Worm (Caenorhabditis elegans): Measurements from ENCODE around the gene F27E5.9.

The F27E5.9 gene

DNA sequence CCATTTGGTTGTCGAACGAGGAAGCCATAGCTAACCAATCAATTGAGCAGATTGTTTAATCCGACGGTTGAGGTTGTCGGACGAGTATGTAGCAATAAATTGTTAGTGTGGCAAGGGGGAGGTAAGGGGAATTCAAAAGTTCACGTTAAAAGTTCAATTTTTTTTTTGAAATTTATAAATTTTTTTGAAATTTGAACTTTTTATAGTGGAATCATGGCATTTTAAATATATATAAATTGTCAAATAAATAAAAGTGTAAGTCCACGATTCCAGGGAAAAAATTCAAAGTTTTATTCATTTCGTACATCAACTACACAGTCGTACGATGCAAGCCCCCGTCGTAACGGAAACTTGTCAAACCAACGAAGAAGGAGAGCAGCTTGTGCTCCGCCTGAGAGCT is 26.4 kb upstream of the F27E5.9 start, which contains the start of the genes ZK945.7 and ZK945.8:
Gene ZK945.7 (minus strand): TSS at position 101 of the 400 bp plus-strand sequence.
Gene ZK945.8 (plus strand): TSS at position 275 of the 400 bp plus-strand sequence.
- TF ChIP-seq cog-1 (tag; optimal IDR thresholded peaks at IDR 0.05) (no peak), T22C8.4 (GFP tag; IDR thresholded peaks at IDR 0.05) (no peak), flt-1 (GFP tag; IDR thresholded peaks at IDR 0.05) (no peak), tab-1 (GFP tag; IDR thresholded peaks at IDR 0.05) (no peak), klf-2 (GFP tag; conservative IDR thresholded peaks at IDR 0.05) (no peak), ztf-29 (GFP tag; IDR thresholded peaks at IDR 0.05) (no peak)

DNA sequence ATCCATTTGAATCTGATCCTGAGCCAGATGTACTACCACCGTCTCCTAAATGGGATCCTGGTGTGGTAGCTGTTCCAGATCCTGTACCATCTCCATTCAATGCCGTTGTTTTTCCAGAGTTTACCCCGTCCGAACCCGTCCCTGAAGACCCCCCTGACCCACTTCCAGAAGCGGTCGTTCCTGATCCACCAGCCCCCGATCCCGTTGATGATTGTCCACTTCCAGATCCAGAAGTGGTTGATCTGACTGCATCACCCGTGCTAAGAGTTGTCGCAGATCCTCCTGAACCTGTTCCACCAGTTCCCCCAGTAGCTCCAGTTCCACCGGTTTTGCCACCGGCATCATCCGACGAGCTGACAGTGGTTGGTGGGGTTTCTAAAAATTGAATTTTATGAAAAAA is 18.1 kb upstream of the F27E5.9 start:
- TF ChIP-seq ztf-23 (GFP tag; IDR thresholded peaks at IDR 0.05): no peak
- no peak for TF ChIP-seq cog-1 (tag; optimal IDR thresholded peaks at IDR 0.05)
- TF ChIP-seq med-1 (GFP tag; optimal IDR thresholded peaks at IDR 0.05; ENCODE audit: insufficient read depth): no peak
- TF ChIP-seq ref-1 (GFP tag; conservative IDR thresholded peaks at IDR 0.05): no peak
- TF ChIP-seq flt-1 (GFP tag; IDR thresholded peaks at IDR 0.05): no peak
- TF ChIP-seq T22C8.4 (GFP tag; IDR thresholded peaks at IDR 0.05): no peak
- no peak for TF ChIP-seq klf-2 (GFP tag; conservative IDR thresholded peaks at IDR 0.05)
- no peak for TF ChIP-seq ztf-29 (GFP tag; IDR thresholded peaks at IDR 0.05)
- no peak for TF ChIP-seq tab-1 (GFP tag; IDR thresholded peaks at IDR 0.05)

DNA sequence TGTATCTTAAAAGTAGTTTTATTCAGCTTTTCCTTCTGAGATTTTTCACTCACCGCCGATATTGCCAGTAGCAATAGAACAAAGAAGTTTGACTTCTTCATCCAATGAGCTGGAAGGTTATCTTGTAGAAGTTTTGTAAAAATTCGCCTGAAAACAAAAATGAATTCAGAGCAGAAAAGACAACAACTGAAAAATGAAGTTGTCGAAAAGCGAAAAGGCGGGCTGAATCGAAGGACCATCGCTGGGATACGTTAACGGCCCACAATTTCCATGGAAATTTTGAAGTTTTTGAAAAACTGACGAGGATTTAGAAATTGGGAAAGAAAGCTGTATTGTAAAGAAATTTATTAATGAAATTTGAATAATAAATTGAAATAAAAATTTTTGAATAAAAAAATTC is 13.0 kb upstream of the F27E5.9 start, which contains the start of gene lov-1:
Gene lov-1 (minus strand): TSS at position 101 of the 400 bp plus-strand sequence.
- TF ChIP-seq flt-1 (GFP tag; IDR thresholded peaks at IDR 0.05) (no peak), T22C8.4 (GFP tag; IDR thresholded peaks at IDR 0.05) (no peak), ztf-29 (GFP tag; IDR thresholded peaks at IDR 0.05) (no peak), med-1 (GFP tag; optimal IDR thresholded peaks at IDR 0.05; ENCODE audit: insufficient read depth) (no peak), klf-2 (GFP tag; conservative IDR thresholded peaks at IDR 0.05) (no peak), cog-1 (tag; optimal IDR thresholded peaks at IDR 0.05) (no peak), ztf-23 (GFP tag; IDR thresholded peaks at IDR 0.05) (no peak), tab-1 (GFP tag; IDR thresholded peaks at IDR 0.05) (no peak), ref-1 (GFP tag; conservative IDR thresholded peaks at IDR 0.05) (no peak)

DNA sequence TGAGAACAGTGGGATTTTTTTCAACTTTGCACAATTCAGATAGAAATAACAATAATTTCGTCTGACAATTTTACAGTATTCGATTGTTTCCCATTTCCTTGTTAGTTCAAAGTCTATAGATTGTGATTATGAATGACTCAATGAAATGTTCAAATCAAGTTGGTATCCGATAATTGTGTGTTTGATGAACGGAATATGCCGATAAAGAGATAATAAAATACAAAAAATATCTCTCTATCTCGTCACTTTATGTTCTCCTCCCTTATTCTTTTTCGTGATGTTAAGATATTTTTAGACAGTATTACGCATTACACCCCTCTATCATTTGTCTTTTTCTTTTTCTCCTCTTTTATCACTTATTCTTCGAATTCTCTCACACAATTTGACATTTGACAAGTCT is 12.3 kb upstream of the F27E5.9 start, which contains the start of gene F27E5.7:
Gene F27E5.7 (plus strand): TSS at position 301 of the 400 bp plus-strand sequence.
- no peak for TF ChIP-seq ref-1 (GFP tag; conservative IDR thresholded peaks at IDR 0.05)
- no peak for TF ChIP-seq cog-1 (tag; optimal IDR thresholded peaks at IDR 0.05)
- TF ChIP-seq med-1 (GFP tag; optimal IDR thresholded peaks at IDR 0.05; ENCODE audit: insufficient read depth): no peak
- TF ChIP-seq ztf-29 (GFP tag; IDR thresholded peaks at IDR 0.05): no peak
- TF ChIP-seq T22C8.4 (GFP tag; IDR thresholded peaks at IDR 0.05): no peak
- TF ChIP-seq flt-1 (GFP tag; IDR thresholded peaks at IDR 0.05): no peak
- no peak for TF ChIP-seq tab-1 (GFP tag; IDR thresholded peaks at IDR 0.05)
- no peak for TF ChIP-seq ztf-23 (GFP tag; IDR thresholded peaks at IDR 0.05)
- TF ChIP-seq klf-2 (GFP tag; conservative IDR thresholded peaks at IDR 0.05): no peak

DNA sequence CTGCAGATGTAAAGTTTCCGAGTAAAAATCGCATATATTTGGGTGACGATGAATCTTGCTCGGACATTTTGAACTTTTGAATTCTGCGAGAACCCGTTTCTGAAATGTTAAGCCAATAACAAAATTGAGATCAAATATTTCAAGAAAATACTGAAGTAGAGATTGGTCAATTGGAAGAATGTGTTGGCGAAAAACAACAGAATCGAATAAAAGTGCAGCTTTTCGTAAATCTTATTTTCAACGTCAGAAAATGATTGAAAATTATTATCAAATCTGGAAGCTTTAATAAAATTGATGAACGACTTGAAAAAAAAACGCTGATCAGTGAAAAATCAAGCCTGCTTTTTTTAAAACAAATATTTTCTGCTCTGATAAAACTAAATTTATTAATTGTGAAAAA is 7.4 kb upstream of the F27E5.9 start, which contains the start of gene F27E5.8:
Gene F27E5.8 (minus strand): TSS at position 101 of the 400 bp plus-strand sequence.
- no peak for TF ChIP-seq klf-2 (GFP tag; conservative IDR thresholded peaks at IDR 0.05)
- TF ChIP-seq ztf-23 (GFP tag; IDR thresholded peaks at IDR 0.05): no peak
- no peak for TF ChIP-seq cog-1 (tag; optimal IDR thresholded peaks at IDR 0.05)
- TF ChIP-seq flt-1 (GFP tag; IDR thresholded peaks at IDR 0.05): no peak
- TF ChIP-seq ref-1 (GFP tag; conservative IDR thresholded peaks at IDR 0.05): no peak
- no peak for TF ChIP-seq ztf-29 (GFP tag; IDR thresholded peaks at IDR 0.05)
- no peak for TF ChIP-seq tab-1 (GFP tag; IDR thresholded peaks at IDR 0.05)
- TF ChIP-seq med-1 (GFP tag; optimal IDR thresholded peaks at IDR 0.05; ENCODE audit: insufficient read depth): no peak
- no peak for TF ChIP-seq T22C8.4 (GFP tag; IDR thresholded peaks at IDR 0.05)

DNA sequence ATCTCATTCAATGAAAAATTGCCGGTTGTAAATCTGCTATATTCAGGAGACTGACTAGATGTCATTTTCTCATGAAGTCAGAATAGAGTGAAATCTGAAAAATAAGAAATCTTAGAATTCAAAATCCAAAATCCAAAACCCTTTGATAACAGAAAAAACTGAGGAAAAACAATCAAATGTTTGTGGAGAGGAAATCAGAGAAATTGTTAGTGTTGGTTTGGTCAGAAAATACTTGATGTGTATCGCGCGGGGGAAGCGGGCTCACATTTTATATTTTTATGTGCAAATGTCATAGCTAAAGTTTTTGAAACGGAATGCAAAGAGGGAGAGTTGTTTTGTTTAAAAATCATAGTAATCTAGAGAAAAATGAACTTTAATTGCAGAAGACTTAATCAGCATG is 3.0 kb upstream of the F27E5.9 start, which contains the start of gene F27E5.5:
Gene F27E5.5 (minus strand): TSS at position 101 of the 400 bp plus-strand sequence.
- TF ChIP-seq T22C8.4 (GFP tag; IDR thresholded peaks at IDR 0.05): no peak
- no peak for TF ChIP-seq klf-2 (GFP tag; conservative IDR thresholded peaks at IDR 0.05)
- no peak for TF ChIP-seq cog-1 (tag; optimal IDR thresholded peaks at IDR 0.05)
- no peak for TF ChIP-seq ref-1 (GFP tag; conservative IDR thresholded peaks at IDR 0.05)
- no peak for TF ChIP-seq ztf-29 (GFP tag; IDR thresholded peaks at IDR 0.05)
- TF ChIP-seq tab-1 (GFP tag; IDR thresholded peaks at IDR 0.05): no peak
- TF ChIP-seq med-1 (GFP tag; optimal IDR thresholded peaks at IDR 0.05; ENCODE audit: insufficient read depth): no peak
- TF ChIP-seq flt-1 (GFP tag; IDR thresholded peaks at IDR 0.05): no peak
- TF ChIP-seq ztf-23 (GFP tag; IDR thresholded peaks at IDR 0.05): no peak

DNA sequence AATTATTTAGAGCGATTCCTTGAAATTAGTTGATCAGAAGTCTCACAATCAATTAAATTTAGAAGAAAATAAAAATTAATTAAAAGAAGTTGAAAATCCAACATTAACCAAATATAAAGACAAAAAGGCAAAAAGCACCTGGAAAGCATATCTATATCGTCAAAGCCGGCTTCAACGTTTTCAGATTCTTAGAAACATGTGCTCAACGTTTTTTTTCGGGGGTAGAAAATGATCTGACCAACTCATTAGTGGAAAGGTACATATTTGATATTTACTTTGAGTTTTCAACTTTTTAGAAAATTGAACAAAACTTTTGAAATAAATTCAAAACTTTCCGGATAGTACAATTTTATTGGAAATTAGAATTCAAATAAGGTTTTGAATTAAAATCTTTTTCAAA is 1.9 kb upstream of the F27E5.9 start:
- no peak for TF ChIP-seq tab-1 (GFP tag; IDR thresholded peaks at IDR 0.05)
- TF ChIP-seq T22C8.4 (GFP tag; IDR thresholded peaks at IDR 0.05): no peak
- TF ChIP-seq klf-2 (GFP tag; conservative IDR thresholded peaks at IDR 0.05): no peak
- TF ChIP-seq ztf-23 (GFP tag; IDR thresholded peaks at IDR 0.05): no peak
- TF ChIP-seq ztf-29 (GFP tag; IDR thresholded peaks at IDR 0.05): no peak
- no peak for TF ChIP-seq med-1 (GFP tag; optimal IDR thresholded peaks at IDR 0.05; ENCODE audit: insufficient read depth)
- TF ChIP-seq cog-1 (tag; optimal IDR thresholded peaks at IDR 0.05): no peak
- no peak for TF ChIP-seq ref-1 (GFP tag; conservative IDR thresholded peaks at IDR 0.05)
- TF ChIP-seq flt-1 (GFP tag; IDR thresholded peaks at IDR 0.05): no peak

DNA sequence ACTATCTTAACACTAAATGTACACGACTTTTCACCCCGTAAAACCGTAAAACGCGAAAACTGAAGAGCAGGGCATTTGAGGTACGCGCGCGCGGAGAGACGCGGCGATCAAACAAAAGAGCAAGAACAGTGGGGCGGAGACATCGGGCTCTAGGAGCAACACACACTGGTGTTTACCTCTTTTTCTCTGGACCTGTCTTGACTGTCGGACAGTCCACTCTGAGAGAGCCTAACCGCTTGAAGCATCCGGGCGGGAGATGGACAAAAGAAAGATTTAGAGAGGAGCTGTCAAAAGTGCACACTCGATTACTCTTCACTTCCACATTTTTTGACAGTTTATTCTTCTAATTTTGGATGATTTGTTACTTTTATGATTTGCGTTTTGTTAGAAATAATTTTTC is 2.0 kb downstream of the F27E5.9 start:
- TF ChIP-seq klf-2 (GFP tag; conservative IDR thresholded peaks at IDR 0.05): no peak
- TF ChIP-seq T22C8.4 (GFP tag; IDR thresholded peaks at IDR 0.05): no peak
- TF ChIP-seq cog-1 (tag; optimal IDR thresholded peaks at IDR 0.05): no peak
- no peak for TF ChIP-seq med-1 (GFP tag; optimal IDR thresholded peaks at IDR 0.05; ENCODE audit: insufficient read depth)
- no peak for TF ChIP-seq ztf-23 (GFP tag; IDR thresholded peaks at IDR 0.05)
- TF ChIP-seq ztf-29 (GFP tag; IDR thresholded peaks at IDR 0.05): no peak
- no peak for TF ChIP-seq tab-1 (GFP tag; IDR thresholded peaks at IDR 0.05)
- no peak for TF ChIP-seq ref-1 (GFP tag; conservative IDR thresholded peaks at IDR 0.05)
- no peak for TF ChIP-seq flt-1 (GFP tag; IDR thresholded peaks at IDR 0.05)

DNA sequence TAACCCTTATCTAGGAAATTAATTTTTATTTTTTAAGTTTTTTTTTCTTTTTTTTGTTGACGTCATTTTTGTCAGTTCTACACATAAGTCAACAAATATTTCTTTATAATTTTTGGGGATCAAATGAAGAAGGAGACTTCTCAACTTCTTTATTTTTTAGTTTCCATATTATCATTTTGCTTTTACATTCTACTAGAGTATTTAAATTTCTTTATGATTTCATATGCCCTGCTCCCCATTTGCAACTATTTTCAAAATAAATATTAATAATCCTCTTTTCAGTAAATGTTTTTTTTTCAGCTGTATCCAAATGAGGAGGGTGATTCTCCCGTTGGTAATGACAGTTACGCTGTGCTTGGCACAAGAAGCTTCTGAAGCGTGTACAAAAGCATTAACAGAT is 2.6 kb downstream of the F27E5.9 start, which contains the start of gene phg-1:
Gene phg-1 (plus strand): TSS at position 301 of the 400 bp plus-strand sequence.
- TF ChIP-seq klf-2 (GFP tag; conservative IDR thresholded peaks at IDR 0.05) (no peak), ztf-23 (GFP tag; IDR thresholded peaks at IDR 0.05) (no peak), T22C8.4 (GFP tag; IDR thresholded peaks at IDR 0.05) (no peak), ztf-29 (GFP tag; IDR thresholded peaks at IDR 0.05) (no peak), cog-1 (tag; optimal IDR thresholded peaks at IDR 0.05) (no peak), flt-1 (GFP tag; IDR thresholded peaks at IDR 0.05) (no peak), tab-1 (GFP tag; IDR thresholded peaks at IDR 0.05) (no peak), med-1 (GFP tag; optimal IDR thresholded peaks at IDR 0.05; ENCODE audit: insufficient read depth) (no peak)
